Worm (Caenorhabditis elegans) whole organism, mixed stage, embryonic: ENCODE results near the gene srh-37.

Source experiments
- bed-3 ChIP-seq: fragments of 200-800 bp; sonication (Bioruptor generic); optimal IDR thresholded peaks from 3 replicates; lab custom pipeline; 2018; ENCODE audit warnings: mild to moderate bottlenecking, missing genetic modification characterization, moderate library complexity, missing compliant biosample characterization
- elt-3 ChIP-seq: fragments of 150-350 bp; optimal IDR thresholded peaks from 2 replicates; lab custom pipeline; 2014; ENCODE audit warnings: missing biosample characterization, missing genetic modification characterization
- pha-4 ChIP-seq: fragments of 150-350 bp; optimal IDR thresholded peaks from 2 replicates; lab custom pipeline; 2018; ENCODE audit warnings: missing biosample characterization, missing genetic modification reagents, missing genetic modification characterization
- unc-62 ChIP-seq: fragments of 150-350 bp; optimal IDR thresholded peaks from 2 replicates; lab custom pipeline; 2014; ENCODE audit warnings: missing biosample characterization, missing genetic modification reagents, missing genetic modification characterization
- ztf-11 ChIP-seq: fragments of 150-350 bp; optimal IDR thresholded peaks from 2 replicates; lab custom pipeline; 2014; ENCODE audit warnings: missing biosample characterization, missing genetic modification characterization

DNA sequence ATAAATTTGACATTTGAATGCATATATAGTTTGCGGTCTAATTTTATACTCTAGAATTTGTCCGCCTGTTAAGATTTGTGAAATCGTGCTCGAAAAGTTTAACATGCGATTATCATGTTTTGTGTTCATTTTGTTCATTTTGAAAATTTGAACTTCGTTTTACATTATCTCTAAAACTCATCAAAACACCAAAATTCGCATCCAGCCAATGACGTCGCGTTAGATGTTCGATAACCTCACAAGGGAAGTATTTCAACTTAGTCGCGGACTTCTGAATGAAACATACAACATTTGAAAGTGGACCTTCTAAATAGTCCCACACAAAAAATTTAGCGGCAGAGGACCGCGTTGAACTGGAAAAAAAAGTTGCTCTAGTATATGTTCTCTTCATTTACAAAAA, 29.1 kb upstream of the srh-37 start:
- TF ChIP-seq unc-62 (GFP tag; lab: Kevin White, UChicago) (no peak), pha-4 (tag; lab: Kevin White, UChicago) (no peak), ztf-11 (tag; lab: Kevin White, UChicago) (no peak), elt-3 (no peak), bed-3 (no peak)
